Worm (Caenorhabditis elegans) whole organism, mixed stage, embryonic: ENCODE measurements around the gene H04M03.3.

Experiments used
- M03D4.4 ChIP-seq: sonication (generic microtip); optimal IDR thresholded peaks from 2 replicates; lab custom pipeline; 2017; ENCODE audit warnings: mild to moderate bottlenecking, missing genetic modification characterization, missing compliant biosample characterization
- bed-3 ChIP-seq: fragments of 200-800 bp; sonication (Bioruptor generic); optimal IDR thresholded peaks from 3 replicates; lab custom pipeline; 2018; ENCODE audit warnings: mild to moderate bottlenecking, missing genetic modification characterization, moderate library complexity, missing compliant biosample characterization
- blmp-1 ChIP-seq: fragments of 150-350 bp; optimal IDR thresholded peaks from 2 replicates; lab custom pipeline; 2014; ENCODE audit warnings: missing biosample characterization, missing genetic modification characterization
- ceh-39 ChIP-seq: fragments of 150-350 bp; optimal IDR thresholded peaks from 2 replicates; lab custom pipeline; 2014; ENCODE audit warnings: missing biosample characterization, missing genetic modification characterization
- ceh-43 ChIP-seq: fragments of 200-800 bp; sonication (Bioruptor generic); optimal IDR thresholded peaks from 2 replicates; lab custom pipeline; 2018; ENCODE audit warnings: mild to moderate bottlenecking, missing genetic modification characterization, moderate library complexity, missing compliant biosample characterization
- ceh-83 ChIP-seq: fragments of 200-800 bp; sonication (Bioruptor generic); optimal IDR thresholded peaks from 2 replicates; lab custom pipeline; 2018; ENCODE audit warnings: mild to moderate bottlenecking, missing genetic modification characterization, missing compliant biosample characterization
- ces-1 ChIP-seq: fragments of 150-350 bp; optimal IDR thresholded peaks from 2 replicates; lab custom pipeline; 2014; ENCODE audit warnings: missing biosample characterization, missing genetic modification reagents, missing genetic modification characterization
- cnd-1 ChIP-seq: fragments of 200-800 bp; sonication (Bioruptor generic); optimal IDR thresholded peaks from 2 replicates; lab custom pipeline; 2018; ENCODE audit warnings: mild to moderate bottlenecking, missing genetic modification characterization, missing compliant biosample characterization
- drap-1 ChIP-seq: fragments of 200-800 bp; sonication (Bioruptor generic); optimal IDR thresholded peaks from 3 replicates; lab custom pipeline; 2018; ENCODE audit warnings: mild to moderate bottlenecking, missing genetic modification characterization, missing compliant biosample characterization
- elt-3 ChIP-seq: fragments of 150-350 bp; optimal IDR thresholded peaks from 2 replicates; lab custom pipeline; 2014; ENCODE audit warnings: missing biosample characterization, missing genetic modification characterization
- flh-1 ChIP-seq: fragments of 200-800 bp; sonication (Bioruptor generic); optimal IDR thresholded peaks from 2 replicates; lab custom pipeline; 2018; ENCODE audit warnings: mild to moderate bottlenecking, missing genetic modification characterization, moderate library complexity, missing compliant biosample characterization
- ham-2 ChIP-seq: fragments of 200-800 bp; sonication (Bioruptor generic); optimal IDR thresholded peaks from 2 replicates; lab custom pipeline; 2018; ENCODE audit warnings: mild to moderate bottlenecking, missing genetic modification characterization, missing compliant biosample characterization
- lin-13 ChIP-seq: fragments of 150-350 bp; optimal IDR thresholded peaks from 2 replicates; lab custom pipeline; 2014; ENCODE audit warnings: missing biosample characterization, missing genetic modification characterization
- lin-32 ChIP-seq: fragments of 200-800 bp; sonication (Bioruptor generic); optimal IDR thresholded peaks from 2 replicates; lab custom pipeline; 2018; ENCODE audit warnings: mild to moderate bottlenecking, missing genetic modification characterization, missing compliant biosample characterization
- lsy-2 ChIP-seq: fragments of 150-350 bp; optimal IDR thresholded peaks from 2 replicates; lab custom pipeline; 2014; ENCODE audit warnings: missing biosample characterization, missing genetic modification characterization
- mab-5 ChIP-seq: fragments of 150-350 bp; optimal IDR thresholded peaks from 2 replicates; lab custom pipeline; 2014; ENCODE audit warnings: missing biosample characterization, missing genetic modification characterization
- mep-1 ChIP-seq: fragments of 150-350 bp; optimal IDR thresholded peaks from 2 replicates; lab custom pipeline; 2017; ENCODE audit warnings: missing biosample characterization, missing genetic modification reagents, missing genetic modification characterization, inconsistent platforms
- nhr-12 ChIP-seq: fragments of 150-350 bp; optimal IDR thresholded peaks from 2 replicates; lab custom pipeline; 2014; ENCODE audit warnings: missing biosample characterization, missing genetic modification characterization
- nhr-2 ChIP-seq: fragments of 150-350 bp; optimal IDR thresholded peaks from 2 replicates; lab custom pipeline; 2014; ENCODE audit warnings: missing biosample characterization, missing genetic modification characterization
- nhr-237 ChIP-seq: fragments of 150-350 bp; optimal IDR thresholded peaks from 2 replicates; lab custom pipeline; 2014; ENCODE audit warnings: missing biosample characterization, missing genetic modification characterization
- nhr-28 ChIP-seq: fragments of 150-350 bp; optimal IDR thresholded peaks from 2 replicates; lab custom pipeline; 2014; ENCODE audit warnings: missing biosample characterization, missing genetic modification characterization
- nhr-76 ChIP-seq: sonication (generic microtip); optimal IDR thresholded peaks from 2 replicates; lab custom pipeline; 2017; ENCODE audit warnings: missing biosample characterization, missing genetic modification characterization
- pha-4 ChIP-seq: fragments of 150-350 bp; optimal IDR thresholded peaks from 2 replicates; lab custom pipeline; 2018; ENCODE audit warnings: missing biosample characterization, missing genetic modification reagents, missing genetic modification characterization
- sem-2 ChIP-seq: fragments of 200-800 bp; sonication (Bioruptor generic); optimal IDR thresholded peaks from 2 replicates; lab custom pipeline; 2018; ENCODE audit warnings: mild to moderate bottlenecking, missing genetic modification characterization, missing compliant biosample characterization
- sptf-1 ChIP-seq: sonication (generic microtip); optimal IDR thresholded peaks from 2 replicates; lab custom pipeline; 2017; ENCODE audit warnings: mild to moderate bottlenecking, missing genetic modification characterization, moderate library complexity, missing compliant biosample characterization
- unc-120 ChIP-seq: sonication (generic microtip); optimal IDR thresholded peaks from 2 replicates; lab custom pipeline; 2017; ENCODE audit warnings: missing genetic modification characterization, missing compliant biosample characterization; ENCODE audit not compliant: poor library complexity, severe bottlenecking
- unc-39 ChIP-seq: fragments of 150-350 bp; optimal IDR thresholded peaks from 2 replicates; lab custom pipeline; 2014; ENCODE audit warnings: missing biosample characterization, missing genetic modification characterization
- zip-8 ChIP-seq: fragments of 150-350 bp; optimal IDR thresholded peaks from 2 replicates; lab custom pipeline; 2014; ENCODE audit warnings: missing biosample characterization, missing genetic modification characterization
- ztf-11 ChIP-seq: fragments of 150-350 bp; optimal IDR thresholded peaks from 2 replicates; lab custom pipeline; 2014; ENCODE audit warnings: missing biosample characterization, missing genetic modification characterization

Gene H04M03.3

ce11 chrIV:5927805-5928204 is 36.4 kb downstream of the H04M03.3 start:
- TF ChIP-seq flh-1 (no peak), ces-1 (GFP tag; lab: Kevin White, UChicago) (peak; percentile 95)

ce11 chrIV:5928957-5929356 is 37.6 kb downstream of the H04M03.3 start:
- TF ChIP-seq flh-1 = no peak
- peak; percentile 58 for TF ChIP-seq lin-32 (GFP tag; lab: Kevin White, UChicago)
- no peak for TF ChIP-seq unc-120 (tag; lab: Kevin White, UChicago)
- no peak for TF ChIP-seq unc-39 (tag; lab: Kevin White, UChicago)
- no peak for TF ChIP-seq drap-1
- no peak for TF ChIP-seq nhr-76 (tag; lab: Kevin White, UChicago)
- no peak for TF ChIP-seq lsy-2 (tag; lab: Kevin White, UChicago)
- no peak for TF ChIP-seq mab-5

ce11 chrIV:5930345-5930744 is 39.0 kb downstream of the H04M03.3 start, which contains the start of gene lin-33:
Gene lin-33 (plus strand): TSS chrIV:5930645.
- TF ChIP-seq mep-1 (tag; lab: Kevin White, UChicago) (no peak), ztf-11 (tag; lab: Kevin White, UChicago) (no peak), nhr-2 (tag; lab: Kevin White, UChicago) (no peak), sem-2 (GFP tag; lab: Kevin White, UChicago) (no peak), blmp-1 (tag; lab: Kevin White, UChicago) (no peak), nhr-76 (tag; lab: Kevin White, UChicago) (no peak), unc-39 (tag; lab: Kevin White, UChicago) (no peak), unc-120 (tag; lab: Kevin White, UChicago) (no peak), ceh-39 (tag; lab: Kevin White, UChicago) (no peak), pha-4 (tag; lab: Kevin White, UChicago) (no peak), zip-8 (no peak), sptf-1 (tag; lab: Kevin White, UChicago) (no peak), nhr-12 (no peak), bed-3 (GFP tag; lab: Kevin White, UChicago) (no peak), cnd-1 (tag; lab: Kevin White, UChicago) (no peak), elt-3 (tag; lab: Kevin White, UChicago) (no peak), lsy-2 (tag; lab: Kevin White, UChicago) (no peak), lin-13 (tag; lab: Kevin White, UChicago) (no peak), M03D4.4 (tag; lab: Kevin White, UChicago) (no peak)

ce11 chrIV:5934046-5934445 is 42.7 kb downstream of the H04M03.3 start, which contains the start of gene H32C10.1:
Gene H32C10.1 (plus strand): TSS chrIV:5934346.
- no peak for TF ChIP-seq mep-1 (tag; lab: Kevin White, UChicago)
- no peak for TF ChIP-seq ceh-83 (GFP tag; lab: Kevin White, UChicago)
- no peak for TF ChIP-seq nhr-28 (tag; lab: Kevin White, UChicago)
- TF ChIP-seq pha-4 (tag; lab: Kevin White, UChicago) = no peak
- TF ChIP-seq bed-3 (GFP tag; lab: Kevin White, UChicago) = no peak

DNA sequence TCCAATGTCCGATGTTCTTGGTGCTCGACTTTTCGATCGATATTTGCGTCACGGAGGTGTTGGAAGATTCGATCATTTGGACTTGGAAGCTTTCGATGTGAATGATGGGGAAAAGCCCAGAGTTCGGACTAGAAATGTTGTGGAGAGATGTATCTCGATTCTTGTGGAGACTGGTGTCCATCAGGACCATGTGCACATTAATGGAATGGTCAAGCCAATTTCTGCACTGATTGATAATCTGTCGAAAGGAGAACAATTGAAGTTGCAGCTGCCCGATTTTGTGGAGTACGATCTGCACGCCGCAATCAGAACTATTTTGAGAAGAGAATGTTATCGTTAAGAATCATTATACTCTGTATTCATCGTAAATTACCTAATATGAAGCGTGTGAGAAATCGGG is 45.7 kb downstream of the H04M03.3 start:
- TF ChIP-seq sptf-1 (tag; lab: Kevin White, UChicago) (no peak), ham-2 (GFP tag; lab: Kevin White, UChicago) (no peak), ceh-43 (GFP tag; lab: Kevin White, UChicago) (no peak), nhr-2 (tag; lab: Kevin White, UChicago) (no peak), sem-2 (GFP tag; lab: Kevin White, UChicago) (no peak), zip-8 (no peak), flh-1 (no peak), drap-1 (no peak), nhr-28 (tag; lab: Kevin White, UChicago) (no peak)

DNA sequence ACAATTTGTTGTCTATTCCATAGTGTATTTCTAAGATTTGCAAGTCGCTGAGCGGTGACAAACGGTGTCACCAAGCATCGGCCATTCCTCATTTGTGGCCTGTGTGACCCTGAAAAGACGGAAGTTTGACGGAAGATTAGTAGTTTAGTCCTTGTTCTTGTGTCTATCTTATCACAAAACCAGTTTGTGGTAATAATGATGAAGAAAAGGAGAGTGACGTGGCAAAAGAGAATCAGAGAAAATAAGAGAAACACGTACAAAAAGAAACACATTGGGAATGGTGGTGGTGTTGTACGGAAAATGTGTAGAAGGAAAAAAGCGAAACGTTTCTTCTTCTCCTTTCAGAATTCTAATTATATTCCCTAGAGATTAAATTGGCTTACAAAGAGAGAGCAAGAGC is 47.8 kb downstream of the H04M03.3 start, which contains the start of gene mcu-1:
Gene mcu-1 (minus strand): TSS at position 109 of the 400 bp plus-strand sequence.
- TF ChIP-seq nhr-237 (tag; lab: Kevin White, UChicago) (no peak), ces-1 (GFP tag; lab: Kevin White, UChicago) (peak; percentile 18), unc-120 (tag; lab: Kevin White, UChicago) (no peak)
